Worm (Caenorhabditis elegans): ENCODE measurements around the gene lpr-4.

Gene lpr-4

ce11 chrX:11095480-11095879 lies 30.6 kb downstream of the lpr-4 start:
- no peak for TF ChIP-seq snpc-4 (tag; optimal IDR thresholded peaks at IDR 0.05)
- peak; percentile 82 for TF ChIP-seq M03D4.4 (tag; optimal IDR thresholded peaks at IDR 0.05)
- TF ChIP-seq nhr-28 (tag; optimal IDR thresholded peaks at IDR 0.05), result no peak
- TF ChIP-seq ces-1 (GFP tag; optimal IDR thresholded peaks at IDR 0.05), result peak; percentile 55
- TF ChIP-seq zip-8 (tag; optimal IDR thresholded peaks at IDR 0.05), result no peak
- TF ChIP-seq blmp-1 (tag; optimal IDR thresholded peaks at IDR 0.05), result no peak
- no peak for TF ChIP-seq nhr-2 (tag; optimal IDR thresholded peaks at IDR 0.05)
- peak; percentile 16 for TF ChIP-seq ceh-39 (tag; optimal IDR thresholded peaks at IDR 0.05)
- TF ChIP-seq hlh-1 (tag; optimal IDR thresholded peaks at IDR 0.05), result no peak
- TF ChIP-seq unc-39 (tag; optimal IDR thresholded peaks at IDR 0.05), result no peak
- TF ChIP-seq nhr-12 (tag; optimal IDR thresholded peaks at IDR 0.05), result peak; percentile 6
- peak; percentile 55 for TF ChIP-seq bed-3 (GFP tag; optimal IDR thresholded peaks at IDR 0.05)
- TF ChIP-seq ztf-11 (tag; optimal IDR thresholded peaks at IDR 0.05), result peak; percentile 69
- TF ChIP-seq mep-1 (tag; optimal IDR thresholded peaks at IDR 0.05), result peak; percentile 41
- TF ChIP-seq tbx-8 (GFP tag; optimal IDR thresholded peaks at IDR 0.05), result peak; percentile 51
- TF ChIP-seq ceh-83 (GFP tag; optimal IDR thresholded peaks at IDR 0.05), result peak; percentile 83
- no peak for TF ChIP-seq unc-62 (GFP tag; optimal IDR thresholded peaks at IDR 0.05)
- peak; percentile 86 for TF ChIP-seq cnd-1 (tag; optimal IDR thresholded peaks at IDR 0.05)
- peak; percentile 31 for TF ChIP-seq flh-1 (GFP tag; optimal IDR thresholded peaks at IDR 0.05)
- TF ChIP-seq ceh-43 (GFP tag; optimal IDR thresholded peaks at IDR 0.05), result peak; percentile 75
- peak; percentile 5 for TF ChIP-seq ham-2 (GFP tag; optimal IDR thresholded peaks at IDR 0.05)
- peak; percentile 88 for TF ChIP-seq mls-2 (tag; optimal IDR thresholded peaks at IDR 0.05)
- peak; percentile 46 for TF ChIP-seq unc-120 (tag; optimal IDR thresholded peaks at IDR 0.05; ENCODE audit: poor library complexity, severe bottlenecking)
- peak; percentile 9 for TF ChIP-seq nhr-237 (tag; optimal IDR thresholded peaks at IDR 0.05)
- no peak for TF ChIP-seq elt-1 (tag; optimal IDR thresholded peaks at IDR 0.05; ENCODE audit: borderline replicate concordance, insufficient read depth)
- peak; percentile 48 for TF ChIP-seq pha-4 (tag; optimal IDR thresholded peaks at IDR 0.05)
- peak; percentile 86 for TF ChIP-seq sptf-1 (tag; optimal IDR thresholded peaks at IDR 0.05)
- TF ChIP-seq lin-13 (tag; optimal IDR thresholded peaks at IDR 0.05), result peak; percentile 64
- TF ChIP-seq nhr-76 (tag; optimal IDR thresholded peaks at IDR 0.05), result no peak
- no peak for TF ChIP-seq elt-3 (tag; optimal IDR thresholded peaks at IDR 0.05)
- peak; percentile 84 for TF ChIP-seq drap-1 (GFP tag; optimal IDR thresholded peaks at IDR 0.05)
- TF ChIP-seq sem-2 (GFP tag; optimal IDR thresholded peaks at IDR 0.05), result peak; percentile 73
- no peak for TF ChIP-seq lsy-2 (tag; optimal IDR thresholded peaks at IDR 0.05)
- peak; percentile 63 for TF ChIP-seq lin-32 (GFP tag; optimal IDR thresholded peaks at IDR 0.05)

ce11 chrX:11097343-11097742 lies 32.4 kb downstream of the lpr-4 start:
- no peak for TF ChIP-seq nhr-12 (tag; optimal IDR thresholded peaks at IDR 0.05)
- TF ChIP-seq hlh-1 (tag; optimal IDR thresholded peaks at IDR 0.05), result no peak
- TF ChIP-seq nhr-2 (tag; optimal IDR thresholded peaks at IDR 0.05), result no peak
- TF ChIP-seq sem-2 (GFP tag; optimal IDR thresholded peaks at IDR 0.05), result no peak
- TF ChIP-seq flh-1 (GFP tag; optimal IDR thresholded peaks at IDR 0.05), result no peak
- no peak for TF ChIP-seq ceh-43 (GFP tag; optimal IDR thresholded peaks at IDR 0.05)
- TF ChIP-seq lin-32 (GFP tag; optimal IDR thresholded peaks at IDR 0.05), result no peak
- no peak for TF ChIP-seq zip-8 (tag; optimal IDR thresholded peaks at IDR 0.05)
- no peak for TF ChIP-seq tbx-8 (GFP tag; optimal IDR thresholded peaks at IDR 0.05)

- no peak for TF ChIP-seq zip-8 (tag; optimal IDR thresholded peaks at IDR 0.05)
- no peak for TF ChIP-seq blmp-1 (tag; optimal IDR thresholded peaks at IDR 0.05)
- no peak for TF ChIP-seq mep-1 (tag; optimal IDR thresholded peaks at IDR 0.05)
- no peak for TF ChIP-seq lin-13 (tag; optimal IDR thresholded peaks at IDR 0.05)
- TF ChIP-seq nhr-76 (tag; optimal IDR thresholded peaks at IDR 0.05), result no peak
- TF ChIP-seq unc-120 (tag; optimal IDR thresholded peaks at IDR 0.05; ENCODE audit: poor library complexity, severe bottlenecking), result no peak
- no peak for TF ChIP-seq nhr-2 (tag; optimal IDR thresholded peaks at IDR 0.05)
- no peak for TF ChIP-seq M03D4.4 (tag; optimal IDR thresholded peaks at IDR 0.05)
- TF ChIP-seq bed-3 (GFP tag; optimal IDR thresholded peaks at IDR 0.05), result no peak
- TF ChIP-seq elt-1 (tag; optimal IDR thresholded peaks at IDR 0.05; ENCODE audit: borderline replicate concordance, insufficient read depth), result no peak
- TF ChIP-seq unc-39 (tag; optimal IDR thresholded peaks at IDR 0.05), result no peak
These were observed 33.2 kb downstream of the lpr-4 start, which contains the start of gene W02H3.3 for ce11 chrX:11098086-11098485. Gene W02H3.3 (minus strand): TSS chrX:11098186.

ce11 chrX:11103173-11103572 lies 38.2 kb downstream of the lpr-4 start:
- TF ChIP-seq mep-1 (tag; optimal IDR thresholded peaks at IDR 0.05) (no peak), mab-5 (tag; optimal IDR thresholded peaks at IDR 0.05) (no peak), ceh-43 (GFP tag; optimal IDR thresholded peaks at IDR 0.05) (no peak), drap-1 (GFP tag; optimal IDR thresholded peaks at IDR 0.05) (no peak), elt-1 (tag; optimal IDR thresholded peaks at IDR 0.05; ENCODE audit: borderline replicate concordance, insufficient read depth) (no peak), flh-1 (GFP tag; optimal IDR thresholded peaks at IDR 0.05) (no peak), M03D4.4 (tag; optimal IDR thresholded peaks at IDR 0.05) (no peak), mls-2 (tag; optimal IDR thresholded peaks at IDR 0.05) (no peak), ham-2 (GFP tag; optimal IDR thresholded peaks at IDR 0.05) (no peak), unc-62 (GFP tag; optimal IDR thresholded peaks at IDR 0.05) (no peak), nhr-28 (tag; optimal IDR thresholded peaks at IDR 0.05) (no peak), tbx-8 (GFP tag; optimal IDR thresholded peaks at IDR 0.05) (no peak), ceh-39 (tag; optimal IDR thresholded peaks at IDR 0.05) (no peak), nhr-2 (tag; optimal IDR thresholded peaks at IDR 0.05) (no peak), zip-8 (tag; optimal IDR thresholded peaks at IDR 0.05) (no peak), nhr-76 (tag; optimal IDR thresholded peaks at IDR 0.05) (no peak), bed-3 (GFP tag; optimal IDR thresholded peaks at IDR 0.05) (no peak)

Measured in whole organism, mixed stage, embryonic.